Fruit fly (Drosophila melanogaster) whole organism, embryonic: ENCODE measurements around the gene CG43998.

Source experiments
- CG10366 ChIP-seq: fragments of 200-800 bp; sonication (Bioruptor generic); IDR thresholded peaks from 2 replicates; pipeline ENCODE4 v1.3.6; 2022; ENCODE audit warnings: missing biosample characterization, missing genetic modification characterization
- CG11504 ChIP-seq: fragments of 200-800 bp; sonication (Bioruptor generic); optimal IDR thresholded peaks from 3 replicates; lab custom pipeline; 2019; ENCODE audit warnings: missing biosample characterization, mild to moderate bottlenecking, missing genetic modification characterization, moderate library complexity
- CG11695 ChIP-seq: fragments of 200-800 bp; sonication (Bioruptor generic); IDR thresholded peaks from 3 replicates; pipeline ENCODE4 v1.3.6; 2022; ENCODE audit warnings: missing biosample characterization, missing genetic modification characterization
- CG12299 ChIP-seq: fragments of 200-800 bp; sonication (Bioruptor generic); optimal IDR thresholded peaks from 2 replicates; lab custom pipeline; 2018; ENCODE audit warnings: missing biosample characterization, mild to moderate bottlenecking, missing genetic modification characterization
- CG13894 ChIP-seq: fragments of 200-800 bp; sonication (Bioruptor generic); optimal IDR thresholded peaks from 3 replicates; lab custom pipeline; 2018; ENCODE audit warnings: missing biosample characterization, mild to moderate bottlenecking, missing genetic modification characterization, moderate library complexity
- CG14441 ChIP-seq: fragments of 200-800 bp; sonication (Bioruptor generic); IDR thresholded peaks from 2 replicates; pipeline ENCODE4 v1.3.6; 2022; ENCODE audit warnings: missing biosample characterization, missing genetic modification characterization
- CG1529 ChIP-seq: fragments of 200-800 bp; sonication (Bioruptor generic); optimal IDR thresholded peaks from 3 replicates; lab custom pipeline; 2018; ENCODE audit warnings: missing biosample characterization, missing genetic modification characterization
- CG15514 ChIP-seq: fragments of 200-800 bp; sonication (Bioruptor generic); optimal IDR thresholded peaks from 3 replicates; lab custom pipeline; 2017; ENCODE audit warnings: missing biosample characterization, missing genetic modification characterization, mild to moderate bottlenecking, moderate library complexity, missing genetic modification reagents
- CG17361 ChIP-seq: fragments of 200-800 bp; sonication (Bioruptor generic); IDR thresholded peaks from 3 replicates; pipeline ENCODE4 v1.3.6; 2022; ENCODE audit warnings: missing biosample characterization, missing genetic modification characterization
- CG18011 ChIP-seq: fragments of 200-800 bp; sonication (Bioruptor generic); optimal IDR thresholded peaks from 2 replicates; lab custom pipeline; 2017; ENCODE audit warnings: missing biosample characterization, missing genetic modification characterization, mild to moderate bottlenecking, moderate library complexity, missing genotype
- CG18262 ChIP-seq: fragments of 200-800 bp; optimal IDR thresholded peaks from 3 replicates; lab custom pipeline; 2019; ENCODE audit warnings: missing biosample characterization, mild to moderate bottlenecking, missing genetic modification characterization, moderate library complexity
- CG2199 ChIP-seq: fragments of 200-800 bp; sonication (Bioruptor generic); IDR thresholded peaks from 3 replicates; pipeline ENCODE4 v1.3.6; 2022; ENCODE audit warnings: missing biosample characterization, missing genetic modification characterization
- CG30020 ChIP-seq: fragments of 200-800 bp; optimal IDR thresholded peaks from 2 replicates; lab custom pipeline; 2019; ENCODE audit warnings: missing biosample characterization, mild to moderate bottlenecking, missing genetic modification characterization, moderate library complexity
- CG3995 ChIP-seq: fragments of 200-800 bp; sonication (Bioruptor generic); optimal IDR thresholded peaks from 3 replicates; lab custom pipeline; 2016; ENCODE audit warnings: missing biosample characterization, missing genetic modification characterization
- CG42726 ChIP-seq: fragments of 200-800 bp; sonication (Bioruptor generic); IDR thresholded peaks from 2 replicates; pipeline ENCODE4 v1.3.6; 2022; ENCODE audit warnings: missing biosample characterization, missing genetic modification characterization; ENCODE audit not compliant: partially characterized antibody
- CG4707 ChIP-seq: fragments of 200-800 bp; sonication (Bioruptor generic); optimal IDR thresholded peaks from 2 replicates; lab custom pipeline; 2018; ENCODE audit warnings: missing biosample characterization, mild to moderate bottlenecking, missing genetic modification characterization, moderate library complexity
- CG4854 ChIP-seq: fragments of 200-800 bp; sonication (Bioruptor generic); optimal IDR thresholded peaks from 2 replicates; lab custom pipeline; 2016; ENCODE audit warnings: missing biosample characterization, missing genetic modification characterization, inconsistent platforms
- CG6254 ChIP-seq: fragments of 200-800 bp; sonication (Bioruptor generic); optimal IDR thresholded peaks from 3 replicates; lab custom pipeline; 2017; ENCODE audit warnings: mild to moderate bottlenecking, missing biosample characterization, missing genetic modification reagents, missing genetic modification characterization
- CG6765 ChIP-seq: fragments of 200-800 bp; sonication (Bioruptor generic); optimal IDR thresholded peaks from 3 replicates; lab custom pipeline; 2017; ENCODE audit warnings: missing biosample characterization, mild to moderate bottlenecking, missing genetic modification characterization
- CG7271 ChIP-seq: fragments of 200-800 bp; sonication (Bioruptor generic); optimal IDR thresholded peaks from 2 replicates; lab custom pipeline; 2018; ENCODE audit warnings: missing biosample characterization, mild to moderate bottlenecking, missing genetic modification characterization, moderate library complexity
- CG7928 ChIP-seq: fragments of 200-800 bp; sonication (Bioruptor generic); optimal IDR thresholded peaks from 2 replicates; lab custom pipeline; 2017; ENCODE audit warnings: missing biosample characterization, mild to moderate bottlenecking, missing genetic modification characterization
- CG9876 ChIP-seq: fragments of 200-800 bp; sonication (Bioruptor generic); optimal IDR thresholded peaks from 2 replicates; lab custom pipeline; 2016; ENCODE audit warnings: missing biosample characterization, missing genetic modification characterization
- Camta ChIP-seq: fragments of 200-800 bp; sonication (Bioruptor generic); optimal IDR thresholded peaks from 2 replicates; lab custom pipeline; 2016; ENCODE audit warnings: missing biosample characterization, missing genetic modification characterization
- CkIIα-i1 ChIP-seq: fragments of 200-800 bp; sonication (Bioruptor generic); IDR thresholded peaks from 2 replicates; pipeline ENCODE4 v1.3.6; 2022; ENCODE audit warnings: missing biosample characterization, missing genetic modification characterization
- Drgx ChIP-seq: fragments of 200-800 bp; sonication (Bioruptor generic); IDR thresholded peaks from 2 replicates; pipeline ENCODE4 v1.3.6; 2022; ENCODE audit warnings: missing biosample characterization, missing genetic modification characterization
- HLHmδ ChIP-seq: fragments of 200-800 bp; sonication (Bioruptor generic); optimal IDR thresholded peaks from 2 replicates; lab custom pipeline; 2018; ENCODE audit warnings: missing biosample characterization, mild to moderate bottlenecking, missing genetic modification characterization, moderate library complexity
- NK7.1 ChIP-seq: fragments of 200-800 bp; sonication (Bioruptor generic); optimal IDR thresholded peaks from 3 replicates; lab custom pipeline; 2016; ENCODE audit warnings: missing biosample characterization, missing genetic modification characterization
- PHDP ChIP-seq: fragments of 200-800 bp; sonication (Bioruptor generic); optimal IDR thresholded peaks from 3 replicates; lab custom pipeline; 2018; ENCODE audit warnings: missing biosample characterization, mild to moderate bottlenecking, missing genetic modification characterization, moderate library complexity
- Ravus ChIP-seq: fragments of 200-800 bp; sonication (Bioruptor generic); IDR thresholded peaks from 2 replicates; pipeline ENCODE4 v1.3.6; 2022; ENCODE audit warnings: missing biosample characterization, missing genetic modification characterization
- Rfx ChIP-seq: fragments of 200-800 bp; sonication (Bioruptor generic); IDR thresholded peaks from 2 replicates; pipeline ENCODE4 v1.3.6; 2022; ENCODE audit warnings: missing biosample characterization, missing genetic modification characterization
- Rx ChIP-seq: fragments of 200-800 bp; sonication (Bioruptor generic); IDR thresholded peaks from 2 replicates; pipeline ENCODE4 v1.3.6; 2022; ENCODE audit warnings: missing biosample characterization, missing genetic modification characterization
- Sox102F ChIP-seq: fragments of 200-800 bp; sonication (Bioruptor generic); optimal IDR thresholded peaks from 2 replicates; lab custom pipeline; 2018; ENCODE audit warnings: missing biosample characterization, mild to moderate bottlenecking, missing genetic modification characterization, moderate library complexity
- Xrp1 ChIP-seq: fragments of 200-800 bp; sonication (Bioruptor generic); IDR thresholded peaks from 2 replicates; pipeline ENCODE4 v1.3.6; 2022; ENCODE audit warnings: missing biosample characterization, missing genetic modification characterization
- bcd ChIP-seq: fragments of 200-800 bp; sonication (Bioruptor generic); optimal IDR thresholded peaks from 2 replicates; lab custom pipeline; 2017; ENCODE audit warnings: missing biosample characterization, mild to moderate bottlenecking, missing genetic modification characterization
- bigmax ChIP-seq: fragments of 200-800 bp; sonication (Bioruptor generic); optimal IDR thresholded peaks from 2 replicates; lab custom pipeline; 2018; ENCODE audit warnings: missing biosample characterization, mild to moderate bottlenecking, missing genetic modification characterization
- crp ChIP-seq, 2 experiments: fragments of 200-800 bp; sonication (Bioruptor generic); optimal IDR thresholded peaks; 2 replicates in 1 of 2; 3 replicates in 1 of 2; lab custom pipeline; 2017; ENCODE audit warnings: missing biosample characterization in 2 of 2, missing genetic modification characterization in 2 of 2, mild to moderate bottlenecking in 1 of 2, moderate library complexity in 1 of 2
- danr ChIP-seq: fragments of 200-800 bp; sonication (Bioruptor generic); IDR thresholded peaks from 2 replicates; pipeline ENCODE4 v1.3.6; 2022; ENCODE audit warnings: missing biosample characterization, missing genetic modification characterization
- dysf ChIP-seq: fragments of 200-800 bp; sonication (Bioruptor generic); IDR thresholded peaks from 3 replicates; pipeline ENCODE4 v1.3.6; 2022; ENCODE audit warnings: missing biosample characterization, missing genetic modification characterization
- fd102C ChIP-seq: fragments of 200-800 bp; sonication (Bioruptor generic); optimal IDR thresholded peaks from 2 replicates; lab custom pipeline; 2018; ENCODE audit warnings: missing biosample characterization, mild to moderate bottlenecking, missing genetic modification characterization, moderate library complexity
- gfzf ChIP-seq: fragments of 200-800 bp; sonication (Bioruptor generic); optimal IDR thresholded peaks from 2 replicates; lab custom pipeline; 2016; ENCODE audit warnings: missing biosample characterization, mild to moderate bottlenecking, missing genetic modification characterization, moderate library complexity
- gsb-n ChIP-seq: fragments of 200-800 bp; sonication (Bioruptor generic); optimal IDR thresholded peaks from 3 replicates; lab custom pipeline; 2018; ENCODE audit warnings: missing biosample characterization, mild to moderate bottlenecking, missing genetic modification characterization
- hkb ChIP-seq, 2 experiments: fragments of 200-800 bp in 1 of 2; fragments of >200 bp in 1 of 2; sonication (Bioruptor generic) in 1 of 2; IDR thresholded peaks in 1 of 2; optimal IDR thresholded peaks in 1 of 2; 2 replicates each; pipeline versions ENCODE4 v1.3.6 to Lab custom; 2017 to 2022; ENCODE audit warnings: missing biosample characterization in 1 of 2, missing genetic modification characterization in 1 of 2
- jigr1 ChIP-seq: fragments of 200-800 bp; sonication (Bioruptor generic); IDR thresholded peaks from 3 replicates; pipeline ENCODE4 v1.3.6; 2022; ENCODE audit warnings: missing biosample characterization, missing genetic modification characterization
- lov ChIP-seq, 2 experiments: fragments of 200-800 bp in 1 of 2; fragments of >200 bp in 1 of 2; sonication (Bioruptor generic) in 1 of 2; IDR thresholded peaks in 1 of 2; optimal IDR thresholded peaks in 1 of 2; 2 replicates in 1 of 2; 3 replicates in 1 of 2; pipeline versions ENCODE4 v1.3.6 to Lab custom; 2017 to 2022; ENCODE audit warnings: missing biosample characterization in 1 of 2, missing genetic modification characterization in 1 of 2
- maf-S ChIP-seq: fragments of 200-800 bp; sonication (Bioruptor generic); optimal IDR thresholded peaks from 2 replicates; lab custom pipeline; 2016; ENCODE audit warnings: missing biosample characterization, missing genetic modification characterization
- pfk ChIP-seq: fragments of 200-800 bp; sonication (Bioruptor generic); optimal IDR thresholded peaks from 2 replicates; lab custom pipeline; 2018; ENCODE audit warnings: missing biosample characterization, mild to moderate bottlenecking, missing genetic modification characterization, moderate library complexity
- prd ChIP-seq, 3 experiments: fragments of >200 bp in 2 of 3; fragments of 200-800 bp in 1 of 3; sonication (Bioruptor generic) in 1 of 3; optimal IDR thresholded peaks in 2 of 3; IDR thresholded peaks in 1 of 3; 2 replicates in 2 of 3; 3 replicates in 1 of 3; pipeline versions ENCODE4 v1.3.6 to Lab custom; 2017 to 2022; ENCODE audit warnings: missing biosample characterization in 1 of 3, missing genetic modification characterization in 1 of 3
- sisA ChIP-seq: fragments of 200-800 bp; sonication (Bioruptor generic); IDR thresholded peaks from 2 replicates; pipeline ENCODE4 v1.3.6; 2022; ENCODE audit warnings: missing biosample characterization, missing genetic modification characterization
- zfh1 ChIP-seq: fragments of 200-800 bp; sonication (Bioruptor generic); IDR thresholded peaks from 3 replicates; pipeline ENCODE4 v1.3.6; 2022; ENCODE audit warnings: missing biosample characterization, missing genetic modification characterization

The CG43998 gene

DNA sequence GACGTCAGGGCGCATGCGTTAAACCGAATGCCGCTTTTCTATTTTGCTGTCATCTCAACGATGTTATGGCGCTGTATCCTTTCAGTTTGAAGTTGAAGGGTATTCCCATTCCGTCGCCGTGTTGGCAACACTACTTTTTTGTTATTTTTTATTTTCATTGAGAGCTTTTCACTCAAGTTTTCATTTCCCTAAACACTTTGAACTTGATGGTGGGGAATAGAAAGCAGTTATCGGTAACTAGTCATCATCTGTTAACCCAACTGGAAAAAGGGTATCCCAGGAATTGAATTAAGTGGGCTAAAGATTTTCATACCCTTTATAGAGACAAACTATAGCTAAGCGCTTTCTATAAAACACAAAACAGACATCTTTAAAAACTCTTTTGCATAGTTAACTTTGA lies 41.2 kb downstream of the CG43998 start:
- TF ChIP-seq CG15514 = no peak
- TF ChIP-seq pfk (GFP tag; lab: Kevin White, UChicago) = no peak
- no peak for TF ChIP-seq CG4707 (GFP tag; lab: Kevin White, UChicago)
- TF ChIP-seq CG7271 (tag; lab: Kevin White, UChicago) = no peak
- no peak for TF ChIP-seq CG1529 (GFP tag; lab: Kevin White, UChicago)
- TF ChIP-seq CG13894 (tag; lab: Kevin White, UChicago) = no peak
- no peak for TF ChIP-seq CG17361 (GFP tag; lab: Robert Waterston, UW)
- TF ChIP-seq prd (optimal IDR thresholded peaks at IDR 0.05; lab: Kevin White, UChicago) = no peak
- TF ChIP-seq prd (GFP tag; IDR thresholded peaks at IDR 0.05; lab: Robert Waterston, UW) = peak; percentile 47; the same call in 1 of the 3 replicates
- TF ChIP-seq CG3995 = no peak
- no peak for TF ChIP-seq CG6254 (GFP tag; lab: Kevin White, UChicago)
- no peak for TF ChIP-seq Sox102F (GFP tag; lab: Kevin White, UChicago)
- TF ChIP-seq dysf (GFP tag; lab: Robert Waterston, UW) = 0 out of 3 replicates have a peak, but pooled peaks have one; percentile 4
- no peak for TF ChIP-seq CG7928 (GFP tag; lab: Kevin White, UChicago)
- no peak for TF ChIP-seq jigr1 (GFP tag; lab: Robert Waterston, UW)
- no peak for TF ChIP-seq Camta (GFP tag; lab: Kevin White, UChicago)
- 0 out of 2 replicates have a peak, but pooled peaks have one; percentile 39 for TF ChIP-seq Rx (GFP tag; lab: Robert Waterston, UW)
- TF ChIP-seq zfh1 (GFP tag; lab: Robert Waterston, UW) = peak; percentile 29; the same call in 1 of the 3 replicates
- TF ChIP-seq PHDP (tag; lab: Kevin White, UChicago) = no peak
- no peak for TF ChIP-seq CG18262 (tag; lab: Kevin White, UChicago)
- peak; percentile 64; the same call in 1 of the 2 replicates for TF ChIP-seq Xrp1 (GFP tag; lab: Robert Waterston, UW)
- TF ChIP-seq Drgx (GFP tag; lab: Robert Waterston, UW) = peak; percentile 5; the same call in 1 of the 2 replicates
- TF ChIP-seq crp (GFP tag; optimal IDR thresholded peaks at IDR 0.05; lab: Kevin White, UChicago) = no peak
- TF ChIP-seq CG18011 (GFP tag; lab: Kevin White, UChicago) = no peak
- no peak for TF ChIP-seq HLHmδ (GFP tag; lab: Kevin White, UChicago)
- TF ChIP-seq CG11504 = no peak
- TF ChIP-seq CG9876 = no peak
- TF ChIP-seq CG4854 (GFP tag; lab: Kevin White, UChicago) = no peak
- TF ChIP-seq CG12299 (tag; lab: Kevin White, UChicago) = no peak
- peak; percentile 41; the same call in 1 of the 2 replicates for TF ChIP-seq Rfx (GFP tag; lab: Robert Waterston, UW)
- no peak for TF ChIP-seq CG42726 (GFP tag; lab: Robert Waterston, UW)
- TF ChIP-seq CG10366 (GFP tag; lab: Robert Waterston, UW) = no peak
- no peak for TF ChIP-seq danr (GFP tag; lab: Robert Waterston, UW)
- TF ChIP-seq gfzf (GFP tag; lab: Kevin White, UChicago) = no peak
- TF ChIP-seq CG14441 (GFP tag; lab: Robert Waterston, UW) = peak; percentile 27; the same call in 1 of the 2 replicates
- no peak for TF ChIP-seq gsb-n (tag; lab: Kevin White, UChicago)
- TF ChIP-seq CkIIα-i1 (GFP tag; lab: Robert Waterston, UW) = no peak
- no peak for TF ChIP-seq CG2199
- 0 out of 3 replicates have a peak, but pooled peaks have one; percentile 20 for TF ChIP-seq CG11695 (GFP tag; lab: Robert Waterston, UW)
- no peak for TF ChIP-seq fd102C (GFP tag; lab: Kevin White, UChicago)
- no peak for TF ChIP-seq CG6765 (GFP tag; lab: Kevin White, UChicago)
- TF ChIP-seq lov (optimal IDR thresholded peaks at IDR 0.05; lab: Kevin White, UChicago) = no peak
- no peak for TF ChIP-seq lov (GFP tag; IDR thresholded peaks at IDR 0.05; lab: Robert Waterston, UW)
- TF ChIP-seq bigmax (GFP tag; lab: Kevin White, UChicago) = no peak
- TF ChIP-seq CG30020 (tag; lab: Kevin White, UChicago) = no peak
- no peak for TF ChIP-seq NK7.1
- TF ChIP-seq sisA (GFP tag; lab: Robert Waterston, UW) = peak; percentile 5; the same call in 1 of the 2 replicates
- no peak for TF ChIP-seq maf-S (GFP tag; lab: Kevin White, UChicago)
- no peak for TF ChIP-seq bcd (GFP tag; lab: Kevin White, UChicago)
- no peak for TF ChIP-seq Ravus (GFP tag; lab: Robert Waterston, UW)
- no peak for TF ChIP-seq hkb (optimal IDR thresholded peaks at IDR 0.05; lab: Kevin White, UChicago)
- no peak for TF ChIP-seq hkb (GFP tag; IDR thresholded peaks at IDR 0.05; lab: Robert Waterston, UW)
